Worm (Caenorhabditis elegans) whole organism, L1 larva: Measurements from ENCODE around the gene piki-1.

Experiments used
- aly-2 ChIP-seq: fragments of 150-350 bp; optimal IDR thresholded peaks from 2 replicates; lab custom pipeline; 2014; ENCODE audit warnings: missing biosample characterization, missing genetic modification characterization
- ceh-63 ChIP-seq: fragments of 200-800 bp; sonication (Bioruptor generic); optimal IDR thresholded peaks from 2 replicates; lab custom pipeline; 2018; ENCODE audit warnings: mild to moderate bottlenecking, missing genetic modification characterization, missing compliant biosample characterization
- lsy-2 ChIP-seq, 2 experiments: fragments of 150-350 bp; optimal IDR thresholded peaks; 2 replicates each; lab custom pipeline; 2014; ENCODE audit warnings: missing biosample characterization in 2 of 2, missing genetic modification characterization in 2 of 2
- mep-1 ChIP-seq: fragments of 150-350 bp; optimal IDR thresholded peaks from 2 replicates; lab custom pipeline; 2014; ENCODE audit warnings: missing biosample characterization, missing genetic modification characterization
- nhr-76 ChIP-seq: sonication (generic microtip); optimal IDR thresholded peaks from 2 replicates; lab custom pipeline; 2017; ENCODE audit warnings: missing biosample characterization, missing genetic modification characterization
- nhr-77 ChIP-seq: fragments of 150-350 bp; optimal IDR thresholded peaks from 2 replicates; lab custom pipeline; 2014; ENCODE audit warnings: missing biosample characterization, missing genetic modification characterization
- sup-37 ChIP-seq: fragments of 200-800 bp; sonication (Bioruptor generic); optimal IDR thresholded peaks from 2 replicates; lab custom pipeline; 2018; ENCODE audit warnings: mild to moderate bottlenecking, missing genetic modification characterization, missing compliant biosample characterization
- swsn-7 ChIP-seq: sonication (generic microtip); optimal IDR thresholded peaks from 2 replicates; lab custom pipeline; 2016; ENCODE audit warnings: missing genetic modification characterization, missing compliant biosample characterization

DNA sequence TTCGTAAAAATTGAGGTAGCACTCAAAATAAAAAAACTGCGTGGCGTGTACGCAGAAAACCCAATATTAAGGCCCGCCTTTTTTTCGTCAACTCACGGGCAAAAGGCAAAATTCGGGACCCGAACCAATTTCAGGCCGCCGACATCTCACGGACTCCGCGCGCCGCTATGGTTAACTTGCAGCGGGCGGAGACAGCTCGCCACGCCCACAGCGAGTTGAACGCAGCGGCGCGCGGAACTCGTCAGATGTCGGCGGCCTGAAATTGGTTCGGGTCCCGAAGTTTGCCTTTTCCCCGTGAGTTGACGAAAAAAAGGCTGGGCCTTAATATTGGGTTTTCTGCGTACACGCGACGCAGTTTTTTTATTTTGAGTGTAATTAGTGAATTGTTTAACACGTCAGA is 25.1 kb downstream of the piki-1 start:
- TF ChIP-seq ceh-63 (GFP tag; lab: Kevin White, UChicago) (no peak), nhr-76 (tag; lab: Kevin White, UChicago) (no peak), swsn-7 (tag; lab: Kevin White, UChicago) (no peak), sup-37 (no peak), lsy-2 (tag; optimal IDR thresholded peaks at IDR 0.05; lab: Kevin White, UChicago) (no peak), mep-1 (tag; lab: Kevin White, UChicago) (no peak), aly-2 (tag; lab: Kevin White, UChicago) (no peak), nhr-77 (tag; lab: Kevin White, UChicago) (no peak)
